Fruit fly (Drosophila melanogaster) whole organism, embryonic: Measurements from ENCODE around the gene Cht6.

Experiments used
- Adf1 ChIP-seq: fragments of 200-800 bp; sonication (Bioruptor generic); IDR thresholded peaks from 2 replicates; pipeline ENCODE4 v1.3.6; 2022; ENCODE audit warnings: missing biosample characterization, missing genetic modification characterization
- Antp ChIP-seq: fragments of 200-800 bp; sonication (Bioruptor generic); optimal IDR thresholded peaks from 3 replicates; lab custom pipeline; 2016; ENCODE audit warnings: missing biosample characterization, missing genetic modification characterization
- Asciz ChIP-seq: fragments of 200-800 bp; sonication (Bioruptor generic); optimal IDR thresholded peaks from 2 replicates; lab custom pipeline; 2017; ENCODE audit warnings: missing biosample characterization, mild to moderate bottlenecking, missing genetic modification characterization, missing genetic modification reagents
- CG10267 ChIP-seq: fragments of 200-800 bp; sonication (Bioruptor generic); optimal IDR thresholded peaks from 2 replicates; lab custom pipeline; 2018; ENCODE audit warnings: missing biosample characterization, mild to moderate bottlenecking, missing genetic modification characterization, moderate library complexity
- CG13894 ChIP-seq: fragments of 200-800 bp; sonication (Bioruptor generic); optimal IDR thresholded peaks from 3 replicates; lab custom pipeline; 2018; ENCODE audit warnings: missing biosample characterization, mild to moderate bottlenecking, missing genetic modification characterization, moderate library complexity
- CG16815 ChIP-seq: fragments of 200-800 bp; sonication (Bioruptor generic); optimal IDR thresholded peaks from 3 replicates; lab custom pipeline; 2017; ENCODE audit warnings: missing biosample characterization, mild to moderate bottlenecking, missing genetic modification characterization
- CG17385 ChIP-seq: fragments of 200-800 bp; sonication (Bioruptor generic); optimal IDR thresholded peaks from 3 replicates; lab custom pipeline; 2018; ENCODE audit warnings: missing biosample characterization, mild to moderate bottlenecking, missing genetic modification characterization
- CG1792 ChIP-seq: fragments of 200-800 bp; sonication (Bioruptor generic); optimal IDR thresholded peaks from 2 replicates; lab custom pipeline; 2016; ENCODE audit warnings: missing biosample characterization, missing genetic modification characterization
- CG2116 ChIP-seq: fragments of 200-800 bp; sonication (Bioruptor generic); optimal IDR thresholded peaks from 3 replicates; lab custom pipeline; 2018; ENCODE audit warnings: missing biosample characterization, mild to moderate bottlenecking, missing genetic modification characterization
- CG31388 ChIP-seq: fragments of 200-800 bp; sonication (Bioruptor generic); optimal IDR thresholded peaks from 2 replicates; lab custom pipeline; 2016; ENCODE audit warnings: missing biosample characterization, missing genetic modification characterization
- CG3281 ChIP-seq: fragments of 200-800 bp; sonication (Bioruptor generic); optimal IDR thresholded peaks from 3 replicates; lab custom pipeline; 2017; ENCODE audit warnings: missing biosample characterization, mild to moderate bottlenecking, missing genetic modification characterization
- CG33213 ChIP-seq: fragments of 200-800 bp; sonication (Bioruptor generic); optimal IDR thresholded peaks from 3 replicates; lab custom pipeline; 2016; ENCODE audit warnings: missing biosample characterization, missing genetic modification characterization
- CG33557 ChIP-seq: fragments of 200-800 bp; sonication (Bioruptor generic); optimal IDR thresholded peaks from 2 replicates; lab custom pipeline; 2019; ENCODE audit warnings: missing biosample characterization, mild to moderate bottlenecking, missing genetic modification characterization, moderate library complexity
- CG4360 ChIP-seq: fragments of 200-800 bp; sonication (Bioruptor generic); IDR thresholded peaks from 2 replicates; pipeline ENCODE4 v1.3.6; 2022; ENCODE audit warnings: missing biosample characterization, missing genetic modification characterization
- CG6272 ChIP-seq: fragments of 200-800 bp; sonication (Bioruptor generic); IDR thresholded peaks from 2 replicates; pipeline ENCODE4 v1.3.6; 2022; ENCODE audit warnings: missing biosample characterization, missing genetic modification characterization
- CG7556 ChIP-seq: fragments of 200-800 bp; sonication (Bioruptor generic); optimal IDR thresholded peaks from 2 replicates; lab custom pipeline; 2017; ENCODE audit warnings: missing biosample characterization, mild to moderate bottlenecking, missing genetic modification characterization
- CG8290 ChIP-seq, 3 experiments: fragments of 200-800 bp; sonication (Bioruptor generic); optimal IDR thresholded peaks; 2 replicates each; lab custom pipeline; 2016 to 2019; ENCODE audit warnings: missing biosample characterization in 3 of 3, missing genetic modification characterization in 3 of 3, mild to moderate bottlenecking in 2 of 3, moderate library complexity in 1 of 3
- CG8924 ChIP-seq: fragments of 200-800 bp; optimal IDR thresholded peaks from 3 replicates; lab custom pipeline; 2019; ENCODE audit warnings: missing biosample characterization, mild to moderate bottlenecking, missing genetic modification characterization, moderate library complexity
- CG8944 ChIP-seq: fragments of 200-800 bp; sonication (Bioruptor generic); optimal IDR thresholded peaks from 3 replicates; lab custom pipeline; 2016; ENCODE audit warnings: missing biosample characterization, missing genetic modification characterization
- CG9817 ChIP-seq: fragments of 200-800 bp; sonication (Bioruptor generic); optimal IDR thresholded peaks from 2 replicates; lab custom pipeline; 2018; ENCODE audit warnings: missing biosample characterization, mild to moderate bottlenecking, missing genetic modification characterization, moderate library complexity
- Camta ChIP-seq: fragments of 200-800 bp; sonication (Bioruptor generic); optimal IDR thresholded peaks from 2 replicates; lab custom pipeline; 2016; ENCODE audit warnings: missing biosample characterization, missing genetic modification characterization
- Dbx ChIP-seq: fragments of 200-800 bp; sonication (Bioruptor generic); IDR thresholded peaks from 3 replicates; pipeline ENCODE4 v1.3.6; 2022; ENCODE audit warnings: missing biosample characterization, missing genetic modification characterization
- Dip3 ChIP-seq: fragments of 200-800 bp; sonication (Bioruptor generic); optimal IDR thresholded peaks from 3 replicates; lab custom pipeline; 2016; ENCODE audit warnings: missing biosample characterization, missing genetic modification characterization
- E2f1 ChIP-seq: fragments of 200-800 bp; sonication (Bioruptor generic); IDR thresholded peaks from 2 replicates; pipeline ENCODE4 v1.3.6; 2022; ENCODE audit warnings: missing biosample characterization, missing genetic modification characterization
- Elba2 ChIP-seq: fragments of 200-800 bp; sonication (Bioruptor generic); optimal IDR thresholded peaks from 3 replicates; lab custom pipeline; 2016; ENCODE audit warnings: missing biosample characterization, missing genetic modification characterization
- Hand ChIP-seq: fragments of 200-800 bp; sonication (Bioruptor generic); optimal IDR thresholded peaks from 2 replicates; lab custom pipeline; 2017; ENCODE audit warnings: mild to moderate bottlenecking, missing biosample characterization, missing genetic modification reagents, missing genetic modification characterization
- Hr51 ChIP-seq, 2 experiments: fragments of 200-800 bp; sonication (Bioruptor generic); optimal IDR thresholded peaks; 2 replicates in 1 of 2; 3 replicates in 1 of 2; lab custom pipeline; 2016 to 2018; ENCODE audit warnings: missing biosample characterization in 2 of 2, missing genetic modification characterization in 2 of 2, mild to moderate bottlenecking in 1 of 2, moderate library complexity in 1 of 2
- Nf-YB ChIP-seq: fragments of 200-800 bp; sonication (Bioruptor generic); optimal IDR thresholded peaks from 3 replicates; lab custom pipeline; 2019; ENCODE audit warnings: missing biosample characterization, mild to moderate bottlenecking, missing genetic modification characterization, moderate library complexity
- Rfx ChIP-seq: fragments of 200-800 bp; sonication (Bioruptor generic); IDR thresholded peaks from 2 replicates; pipeline ENCODE4 v1.3.6; 2022; ENCODE audit warnings: missing biosample characterization, missing genetic modification characterization
- ase ChIP-seq: fragments of 200-800 bp; sonication (Bioruptor generic); IDR thresholded peaks from 3 replicates; pipeline ENCODE4 v1.3.6; 2022; ENCODE audit warnings: missing biosample characterization, missing genetic modification characterization
- bbx ChIP-seq: fragments of 200-800 bp; sonication (Bioruptor generic); IDR thresholded peaks from 2 replicates; pipeline ENCODE4 v1.3.6; 2022; ENCODE audit warnings: missing biosample characterization, missing genetic modification characterization; ENCODE audit not compliant: partially characterized antibody
- bigmax ChIP-seq: fragments of 200-800 bp; sonication (Bioruptor generic); optimal IDR thresholded peaks from 2 replicates; lab custom pipeline; 2018; ENCODE audit warnings: missing biosample characterization, mild to moderate bottlenecking, missing genetic modification characterization
- bsh ChIP-seq, 2 experiments: fragments of 200-800 bp; sonication (Bioruptor generic); optimal IDR thresholded peaks; 2 replicates each; lab custom pipeline; 2017 to 2018; ENCODE audit warnings: mild to moderate bottlenecking in 2 of 2, missing biosample characterization in 2 of 2, missing genetic modification characterization in 2 of 2, moderate library complexity in 1 of 2
- caup ChIP-seq: fragments of 200-800 bp; sonication (Bioruptor generic); optimal IDR thresholded peaks from 3 replicates; lab custom pipeline; 2017; ENCODE audit warnings: missing biosample characterization, mild to moderate bottlenecking, missing genetic modification characterization, moderate library complexity; ENCODE audit not compliant: severe bottlenecking
- ftz-f1 ChIP-seq: fragments of 200-800 bp; sonication (Bioruptor generic); optimal IDR thresholded peaks from 2 replicates; lab custom pipeline; 2016; ENCODE audit warnings: missing biosample characterization, missing genetic modification characterization
- gsb-n ChIP-seq: fragments of 200-800 bp; sonication (Bioruptor generic); optimal IDR thresholded peaks from 3 replicates; lab custom pipeline; 2018; ENCODE audit warnings: missing biosample characterization, mild to moderate bottlenecking, missing genetic modification characterization
- h ChIP-seq: fragments of >200 bp; optimal IDR thresholded peaks from 2 replicates; lab custom pipeline; 2017
- ham ChIP-seq: fragments of 200-800 bp; sonication (Bioruptor generic); IDR thresholded peaks from 2 replicates; pipeline ENCODE4 v1.3.6; 2022; ENCODE audit warnings: missing biosample characterization, missing genetic modification characterization
- nerfin-2 ChIP-seq: fragments of 200-800 bp; sonication (Bioruptor generic); IDR thresholded peaks from 2 replicates; pipeline ENCODE4 v1.3.6; 2022; ENCODE audit warnings: missing biosample characterization, missing genetic modification characterization; ENCODE audit not compliant: partially characterized antibody
- nmo ChIP-seq: fragments of 200-800 bp; sonication (Bioruptor generic); optimal IDR thresholded peaks from 2 replicates; lab custom pipeline; 2018; ENCODE audit warnings: missing biosample characterization, mild to moderate bottlenecking, missing genetic modification characterization, moderate library complexity
- rib ChIP-seq: fragments of 200-800 bp; sonication (Bioruptor generic); IDR thresholded peaks from 2 replicates; pipeline ENCODE4 v1.3.6; 2022; ENCODE audit warnings: missing biosample characterization, missing genetic modification characterization
- sr ChIP-seq: fragments of 200-800 bp; sonication (Bioruptor generic); IDR thresholded peaks from 3 replicates; pipeline ENCODE4 v1.3.6; 2022; ENCODE audit warnings: missing biosample characterization, missing genetic modification characterization
- stwl ChIP-seq: fragments of 200-800 bp; sonication (Bioruptor generic); optimal IDR thresholded peaks from 3 replicates; lab custom pipeline; 2018; ENCODE audit warnings: missing biosample characterization, mild to moderate bottlenecking, missing genetic modification characterization, moderate library complexity
- sug ChIP-seq: fragments of 200-800 bp; optimal IDR thresholded peaks from 2 replicates; lab custom pipeline; 2019; ENCODE audit warnings: missing biosample characterization, mild to moderate bottlenecking, missing genetic modification characterization, moderate library complexity
- tll ChIP-seq, 2 experiments: fragments of 200-800 bp in 1 of 2; fragments of >200 bp in 1 of 2; sonication (Bioruptor generic) in 1 of 2; optimal IDR thresholded peaks; 2 replicates each; lab custom pipeline; 2017 to 2019; ENCODE audit warnings: missing biosample characterization in 2 of 2, missing genetic modification characterization in 2 of 2, mild to moderate bottlenecking in 1 of 2, moderate library complexity in 1 of 2
- wek ChIP-seq: fragments of 200-800 bp; sonication (Bioruptor generic); optimal IDR thresholded peaks from 3 replicates; lab custom pipeline; 2018; ENCODE audit warnings: missing biosample characterization, mild to moderate bottlenecking, missing genetic modification characterization, moderate library complexity
- zen ChIP-seq: fragments of 200-800 bp; sonication (Bioruptor generic); optimal IDR thresholded peaks from 3 replicates; lab custom pipeline; 2018; ENCODE audit warnings: missing biosample characterization, mild to moderate bottlenecking, missing genetic modification characterization, moderate library complexity
- zen2 ChIP-seq: fragments of 200-800 bp; sonication (Bioruptor generic); IDR thresholded peaks from 3 replicates; pipeline ENCODE4 v1.3.6; 2022; ENCODE audit warnings: missing biosample characterization, missing genetic modification characterization; ENCODE audit not compliant: partially characterized antibody

Cht6 gene

DNA sequence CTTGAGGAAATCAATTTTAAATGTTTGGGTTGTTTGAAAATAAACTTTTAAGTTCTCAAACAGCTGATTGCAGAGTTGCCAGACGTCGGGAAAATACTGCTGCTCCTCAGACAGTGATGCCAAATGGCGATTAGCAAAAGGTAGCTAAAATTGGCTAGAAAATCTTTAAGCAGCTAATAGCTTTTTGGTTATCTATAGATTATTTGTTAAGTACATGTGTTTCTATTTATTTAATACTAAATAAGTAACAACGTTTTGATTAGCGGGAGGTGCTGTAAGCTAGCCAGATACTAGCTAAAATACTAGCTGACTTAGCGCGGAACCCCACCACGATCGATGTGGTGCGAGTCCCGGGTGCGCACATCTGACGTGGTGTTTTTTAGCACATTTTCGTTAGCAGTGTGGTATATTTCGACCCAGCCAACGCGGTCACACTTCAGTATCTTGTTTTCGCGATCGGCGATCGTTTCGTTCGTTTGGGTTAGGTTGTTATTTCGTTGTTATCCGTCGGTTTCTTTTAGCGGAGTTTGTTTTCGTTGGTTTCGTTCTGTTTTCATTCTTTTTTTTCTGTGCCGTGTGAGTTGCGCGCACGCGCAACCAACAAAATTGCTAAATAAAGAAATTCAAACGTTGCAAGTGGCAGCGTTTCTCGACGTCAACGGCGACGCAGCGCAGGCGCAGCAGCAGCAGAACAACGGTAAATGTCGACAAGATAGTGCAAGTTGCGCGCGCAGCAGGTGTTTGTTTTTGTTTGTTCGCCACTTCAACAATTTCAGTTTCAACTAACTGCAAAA is 69.6 kb downstream of the Cht6 start, which contains the start of the genes Naxe and RhoU (continued):
- TF ChIP-seq CG8290 (GFP tag; optimal IDR thresholded peaks at IDR 0.05; lab: Kevin White, UChicago) (peak; percentile 23), CG8290 (tag; optimal IDR thresholded peaks at IDR 0.05; lab: Kevin White, UChicago) (peak in 1 of 2 experiments; percentile 68), ftz-f1 (GFP tag; lab: Kevin White, UChicago) (no peak), Antp (GFP tag; lab: Kevin White, UChicago) (peak; percentile 48), caup (no peak), Asciz (no peak), CG10267 (peak; percentile 58), Adf1 (GFP tag; lab: Robert Waterston, UW) (peak; percentile 73), CG4360 (GFP tag; lab: Robert Waterston, UW) (no peak), CG31388 (GFP tag; lab: Kevin White, UChicago) (no peak), CG17385 (GFP tag; lab: Kevin White, UChicago) (peak; percentile 18), ase (GFP tag; lab: Robert Waterston, UW) (0 out of 3 replicates have a peak, but pooled peaks have one; percentile 17), sr (GFP tag; lab: Robert Waterston, UW) (no peak), CG8944 (no peak), h (lab: Kevin White, UChicago) (no peak), E2f1 (GFP tag; lab: Robert Waterston, UW) (peak; percentile 50), nmo (GFP tag; lab: Kevin White, UChicago) (peak; percentile 67), nerfin-2 (GFP tag; lab: Robert Waterston, UW) (no peak), Hr51 (GFP tag; optimal IDR thresholded peaks at IDR 0.05; lab: Kevin White, UChicago) (peak in 1 of 2 experiments; percentile 43), rib (GFP tag; lab: Robert Waterston, UW) (peak; percentile 20; the same call in 1 of the 2 replicates), bsh (GFP tag; optimal IDR thresholded peaks at IDR 0.05; lab: Kevin White, UChicago) (peak in 1 of 2 experiments; percentile 15), Rfx (GFP tag; lab: Robert Waterston, UW) (peak; percentile 68), wek (GFP tag; lab: Kevin White, UChicago) (no peak), Elba2 (GFP tag; lab: Kevin White, UChicago) (no peak), CG7556 (GFP tag; lab: Kevin White, UChicago) (no peak), Hand (GFP tag; lab: Kevin White, UChicago) (no peak), Dip3 (peak; percentile 51), CG6272 (GFP tag; lab: Robert Waterston, UW) (peak; percentile 10; the same call in 1 of the 2 replicates), CG33557 (GFP tag; lab: Kevin White, UChicago) (no peak), stwl (tag; lab: Kevin White, UChicago) (peak; percentile 32), CG8924 (tag; lab: Kevin White, UChicago) (peak; percentile 22), gsb-n (tag; lab: Kevin White, UChicago) (no peak), CG2116 (GFP tag; lab: Kevin White, UChicago) (peak; percentile 40), ham (no peak), Nf-YB (GFP tag; lab: Kevin White, UChicago) (no peak), bbx (GFP tag; lab: Robert Waterston, UW) (peak; percentile 53; the same call in 1 of the 2 replicates), CG1792 (no peak), CG13894 (tag; lab: Kevin White, UChicago) (no peak), Dbx (no peak), CG9817 (tag; lab: Kevin White, UChicago) (peak; percentile 2), zen2 (GFP tag; lab: Robert Waterston, UW) (no peak), Camta (GFP tag; lab: Kevin White, UChicago) (no peak), tll (GFP tag; optimal IDR thresholded peaks at IDR 0.05; lab: Kevin White, UChicago) (peak in 1 of 2 experiments; percentile 42), zen (tag; lab: Kevin White, UChicago) (peak; percentile 16), CG16815 (GFP tag; lab: Kevin White, UChicago) (peak; percentile 13), CG33213 (peak; percentile 73), bigmax (no peak), CG3281 (no peak), sug (tag; lab: Kevin White, UChicago) (peak; percentile 42)
